Worm (Caenorhabditis elegans) whole organism, L1 larva: ENCODE results near the gene Y66C5A.1.

Experiments used
- C16A3.4 ChIP-seq: fragments of 150-350 bp; optimal IDR thresholded peaks from 2 replicates; lab custom pipeline; 2014; ENCODE audit warnings: missing biosample characterization, missing genetic modification characterization
- C34B4.2 ChIP-seq: sonication (generic microtip); optimal IDR thresholded peaks from 2 replicates; lab custom pipeline; 2017; ENCODE audit warnings: mild to moderate bottlenecking, missing genetic modification characterization, missing compliant biosample characterization
- aha-1 ChIP-seq: fragments of 150-350 bp; optimal IDR thresholded peaks from 2 replicates; lab custom pipeline; 2014; ENCODE audit warnings: missing biosample characterization, missing genetic modification characterization
- blmp-1 ChIP-seq: fragments of 150-350 bp; optimal IDR thresholded peaks from 2 replicates; lab custom pipeline; 2014; ENCODE audit warnings: missing biosample characterization, missing genetic modification characterization
- ceh-82 ChIP-seq, 3 experiments: fragments of 150-350 bp in 1 of 3; sonication (generic microtip) in 2 of 3; optimal IDR thresholded peaks; 2 replicates each; lab custom pipeline; 2014 to 2017; ENCODE audit warnings: missing biosample characterization in 3 of 3, missing genetic modification characterization in 3 of 3
- ceh-88 ChIP-seq: fragments of 200-800 bp; sonication (Bioruptor generic); IDR thresholded peaks from 2 replicates; pipeline ENCODE4 v1.3.6; 2022; ENCODE audit warnings: missing genetic modification characterization, missing compliant biosample characterization
- ceh-90 ChIP-seq: sonication (generic microtip); optimal IDR thresholded peaks from 2 replicates; lab custom pipeline; 2016; ENCODE audit warnings: missing genetic modification characterization, missing compliant biosample characterization
- dpl-1 ChIP-seq, 3 experiments: fragments of 150-350 bp in 2 of 3; sonication (generic microtip) in 1 of 3; optimal IDR thresholded peaks; 2 replicates each; lab custom pipeline; 2014 to 2017; ENCODE audit warnings: missing biosample characterization in 3 of 3, missing genetic modification characterization in 3 of 3, missing genetic modification reagents in 3 of 3
- efl-1 ChIP-seq, 4 experiments: fragments of 150-350 bp; optimal IDR thresholded peaks in 3 of 4; peaks in 1 of 4; 1 replicate in 1 of 4; 2 replicates in 3 of 4; lab custom pipeline; 2014; ENCODE audit warnings: missing biosample characterization in 2 of 4, missing genetic modification characterization in 2 of 4, missing genetic modification reagents in 2 of 4
- egl-27 ChIP-seq, 2 experiments: fragments of 150-350 bp in 1 of 2; sonication (generic microtip); optimal IDR thresholded peaks; 3 replicates each; lab custom pipeline; 2017 to 2018; ENCODE audit warnings: missing biosample characterization in 2 of 2, missing genetic modification characterization in 2 of 2, missing genetic modification reagents in 2 of 2
- fkh-10 ChIP-seq: sonication (generic microtip); optimal IDR thresholded peaks from 2 replicates; lab custom pipeline; 2017; ENCODE audit warnings: missing biosample characterization, missing genetic modification reagents, missing genetic modification characterization
- fkh-4 ChIP-seq: sonication (generic microtip); optimal IDR thresholded peaks from 2 replicates; lab custom pipeline; 2016; ENCODE audit warnings: missing compliant biosample characterization, missing genetic modification characterization, borderline replicate concordance
- fkh-8 ChIP-seq: sonication (generic microtip); optimal IDR thresholded peaks from 2 replicates; lab custom pipeline; 2016; ENCODE audit warnings: mild to moderate bottlenecking, missing genetic modification characterization, missing compliant biosample characterization
- grh-1 ChIP-seq: fragments of 200-800 bp; sonication (Bioruptor generic); IDR thresholded peaks from 2 replicates; pipeline ENCODE4 v1.3.6; 2022; ENCODE audit warnings: missing genetic modification reagents, missing genetic modification characterization, missing compliant biosample characterization
- hlh-17 ChIP-seq: fragments of 200-800 bp; sonication (Bioruptor generic); optimal IDR thresholded peaks from 2 replicates; lab custom pipeline; 2018; ENCODE audit warnings: missing genetic modification characterization, mild to moderate bottlenecking, missing compliant biosample characterization, moderate library complexity, borderline replicate concordance
- hlh-4 ChIP-seq: sonication (generic microtip); optimal IDR thresholded peaks from 2 replicates; lab custom pipeline; 2016; ENCODE audit warnings: mild to moderate bottlenecking, missing genetic modification characterization, missing compliant biosample characterization
- hpl-2 ChIP-seq: fragments of 150-350 bp; optimal IDR thresholded peaks from 2 replicates; lab custom pipeline; 2014; ENCODE audit warnings: missing biosample characterization, missing genetic modification reagents, missing genetic modification characterization
- isw-1 ChIP-seq: fragments of 200-800 bp; sonication (Bioruptor generic); IDR thresholded peaks from 2 replicates; pipeline ENCODE4 v1.3.6; 2022; ENCODE audit warnings: missing genetic modification characterization, missing compliant biosample characterization
- lin-13 ChIP-seq: fragments of 150-350 bp; optimal IDR thresholded peaks from 2 replicates; lab custom pipeline; 2014; ENCODE audit warnings: missing biosample characterization, missing genetic modification reagents, missing genetic modification characterization
- lin-15B ChIP-seq: fragments of 150-350 bp; sonication (generic microtip); optimal IDR thresholded peaks from 3 replicates; lab custom pipeline; 2014; ENCODE audit warnings: missing biosample characterization, missing genetic modification characterization
- lin-35 ChIP-seq, 2 experiments: fragments of 150-350 bp; optimal IDR thresholded peaks; 2 replicates each; lab custom pipeline; 2014; ENCODE audit warnings: missing biosample characterization in 2 of 2, missing genetic modification characterization in 2 of 2, missing genetic modification reagents in 2 of 2
- lin-39 ChIP-seq: fragments of 150-350 bp; optimal IDR thresholded peaks from 2 replicates; lab custom pipeline; 2014; ENCODE audit warnings: missing biosample characterization, missing genetic modification reagents, missing genetic modification characterization
- nhr-11 ChIP-seq: fragments of 150-350 bp; optimal IDR thresholded peaks from 2 replicates; lab custom pipeline; 2014; ENCODE audit warnings: missing biosample characterization, missing genetic modification characterization
- nhr-237 ChIP-seq: fragments of 150-350 bp; optimal IDR thresholded peaks from 2 replicates; lab custom pipeline; 2014; ENCODE audit warnings: missing biosample characterization, missing genetic modification characterization
- nhr-47 ChIP-seq: sonication (generic microtip); optimal IDR thresholded peaks from 2 replicates; lab custom pipeline; 2016; ENCODE audit warnings: mild to moderate bottlenecking, missing genetic modification characterization, moderate library complexity, missing compliant biosample characterization
- nhr-71 ChIP-seq: sonication (generic microtip); optimal IDR thresholded peaks from 2 replicates; lab custom pipeline; 2016; ENCODE audit warnings: mild to moderate bottlenecking, missing genetic modification characterization, moderate library complexity, missing compliant biosample characterization
- nhr-76 ChIP-seq: sonication (generic microtip); optimal IDR thresholded peaks from 2 replicates; lab custom pipeline; 2017; ENCODE audit warnings: missing biosample characterization, missing genetic modification characterization
- nhr-85 ChIP-seq: sonication (generic microtip); peaks from one replicate; lab custom pipeline; 2016; ENCODE audit warnings: missing genetic modification characterization, inconsistent platforms, missing compliant biosample characterization
- nhr-90 ChIP-seq: sonication (generic microtip); optimal IDR thresholded peaks from 2 replicates; lab custom pipeline; 2016; ENCODE audit warnings: mild to moderate bottlenecking, missing genetic modification characterization, missing compliant biosample characterization; ENCODE audit not compliant: poor library complexity
- pqm-1 ChIP-seq: sonication (generic microtip); optimal IDR thresholded peaks from 3 replicates; lab custom pipeline; 2017; ENCODE audit warnings: missing biosample characterization, missing genetic modification characterization
- snpc-4 ChIP-seq: fragments of 150-350 bp; optimal IDR thresholded peaks from 2 replicates; lab custom pipeline; 2014; ENCODE audit warnings: missing biosample characterization, missing genetic modification characterization
- tbx-2 ChIP-seq: sonication (generic microtip); optimal IDR thresholded peaks from 2 replicates; lab custom pipeline; 2016; ENCODE audit warnings: missing genetic modification characterization, missing compliant biosample characterization
- unc-98 ChIP-seq: fragments of 200-800 bp; sonication (Bioruptor generic); IDR thresholded peaks from 2 replicates; pipeline ENCODE4 v1.3.6; 2022; ENCODE audit warnings: missing genetic modification characterization, missing compliant biosample characterization
- xbp-1 ChIP-seq: sonication (generic microtip); optimal IDR thresholded peaks from 2 replicates; lab custom pipeline; 2016; ENCODE audit warnings: missing genetic modification characterization, missing compliant biosample characterization
- zip-4 ChIP-seq: fragments of 200-800 bp; sonication (Bioruptor generic); optimal IDR thresholded peaks from 2 replicates; lab custom pipeline; 2018; ENCODE audit warnings: mild to moderate bottlenecking, missing genetic modification characterization, moderate library complexity, missing compliant biosample characterization

Y66C5A.1 gene

ce11 chrX:14444701-14445100 is 10.6 kb downstream of the Y66C5A.1 start, which contains the start of gene F23D12.4:
F23D12.4 (plus strand) TSS chrX:14445001.
- no peak for TF ChIP-seq nhr-47 (tag; lab: Kevin White, UChicago)
- TF ChIP-seq ceh-90, result no peak
- no peak for TF ChIP-seq hpl-2 (GFP tag; lab: Kevin White, UChicago)
- TF ChIP-seq xbp-1 (tag; lab: Kevin White, UChicago), result no peak
- no peak for TF ChIP-seq C16A3.4
- TF ChIP-seq fkh-10, result no peak
- TF ChIP-seq C34B4.2, result no peak
- TF ChIP-seq egl-27 (tag; optimal IDR thresholded peaks at IDR 0.05; lab: Kevin White, UChicago), result no peak
- no peak for TF ChIP-seq snpc-4 (tag; lab: Kevin White, UChicago)

- TF ChIP-seq hlh-4 (tag; lab: Kevin White, UChicago) (no peak), ceh-82 (tag; optimal IDR thresholded peaks at IDR 0.05; lab: Kevin White, UChicago) (no peak), pqm-1 (no peak), nhr-237 (tag; lab: Kevin White, UChicago) (no peak)
- TF ChIP-seq, all 84 proteins: peak for 0
These were observed 13.0 kb downstream of the Y66C5A.1 start, which contains the start of gene F23D12.3 for ce11 chrX:14442321-14442720. F23D12.3 (plus strand) TSS chrX:14442621.

- TF ChIP-seq nhr-85 (peak; percentile 50), nhr-90 (peak; percentile 2)
These were observed 17.5 kb downstream of the Y66C5A.1 start for ce11 chrX:14437806-14438205.

- peak in 1 of 2 experiments; percentile 63 for TF ChIP-seq efl-1 (optimal IDR thresholded peaks at IDR 0.05; lab: Kevin White, UChicago)
- peak in 1 of 2 experiments; percentile 33 for TF ChIP-seq efl-1 (GFP tag; optimal IDR thresholded peaks at IDR 0.05 in 1 of 2; lab: Kevin White, UChicago)
- no peak for TF ChIP-seq egl-27 (tag; optimal IDR thresholded peaks at IDR 0.05; lab: Kevin White, UChicago)
- peak; percentile 21 for TF ChIP-seq blmp-1 (tag; lab: Kevin White, UChicago)
- TF ChIP-seq zip-4, result no peak
- peak; percentile 10 to 34 (median 16) for TF ChIP-seq dpl-1 (GFP tag; optimal IDR thresholded peaks at IDR 0.05; lab: Kevin White, UChicago)
- peak; percentile 49 for TF ChIP-seq grh-1 (GFP tag; lab: Robert Waterston, UW)
- peak; percentile 63 for TF ChIP-seq nhr-85
These were observed 19.6 kb downstream of the Y66C5A.1 start for ce11 chrX:14435648-14436155.

ce11 chrX:14430436-14430835 is 24.9 kb downstream of the Y66C5A.1 start:
- TF ChIP-seq tbx-2 (tag; lab: Kevin White, UChicago) (no peak), aha-1 (no peak), lin-13 (GFP tag; lab: Kevin White, UChicago) (no peak), efl-1 (optimal IDR thresholded peaks at IDR 0.05; lab: Kevin White, UChicago) (no peak), efl-1 (GFP tag; optimal IDR thresholded peaks at IDR 0.05 in 1 of 2; lab: Kevin White, UChicago) (peak in 1 of 2 experiments; percentile 62), nhr-90 (no peak), hpl-2 (GFP tag; lab: Kevin White, UChicago) (no peak), ceh-88 (GFP tag; lab: Robert Waterston, UW) (no peak)

ce11 chrX:14428052-14428451 is 27.3 kb downstream of the Y66C5A.1 start, which contains the start of gene F23D12.1:
F23D12.1 (minus strand) TSS chrX:14428152.
- TF ChIP-seq fkh-4 (tag; lab: Kevin White, UChicago) (no peak), nhr-76 (no peak), isw-1 (GFP tag; lab: Robert Waterston, UW) (no peak), hlh-17 (GFP tag; lab: Kevin White, UChicago) (no peak), unc-98 (no peak), zip-4 (no peak), lin-35 (GFP tag; optimal IDR thresholded peaks at IDR 0.05; lab: Kevin White, UChicago) (no peak), lin-39 (tag; lab: Kevin White, UChicago) (no peak), nhr-11 (tag; lab: Kevin White, UChicago) (no peak), lin-15B (tag; lab: Kevin White, UChicago) (no peak), fkh-8 (tag; lab: Kevin White, UChicago) (no peak), nhr-71 (tag; lab: Kevin White, UChicago) (no peak), efl-1 (optimal IDR thresholded peaks at IDR 0.05; lab: Kevin White, UChicago) (no peak), efl-1 (GFP tag; optimal IDR thresholded peaks at IDR 0.05 in 1 of 2; lab: Kevin White, UChicago) (no peak), hlh-4 (tag; lab: Kevin White, UChicago) (no peak)
